Worm (Caenorhabditis elegans): ENCODE measurements around the gene F44A6.4.

Gene F44A6.4

ce11 chrX:10215429-10215828 lies at the start of gene F44A6.4:
F44A6.4 (minus strand) TSS chrX:10215495.
- TF ChIP-seq lin-13 (GFP tag; optimal IDR thresholded peaks at IDR 0.05) (no peak), blmp-1 (tag; optimal IDR thresholded peaks at IDR 0.05; ENCODE audit: insufficient read depth) (peak; percentile 44), ceh-16 (tag; optimal IDR thresholded peaks at IDR 0.05) (no peak), ztf-1 (GFP tag; conservative IDR thresholded peaks at IDR 0.05) (no peak), unc-39 (tag; optimal IDR thresholded peaks at IDR 0.05) (no peak), unc-55 (GFP tag; optimal IDR thresholded peaks at IDR 0.05) (peak; percentile 45), nhr-6 (tag; optimal IDR thresholded peaks at IDR 0.05) (no peak), fos-1 (tag; optimal IDR thresholded peaks at IDR 0.05) (no peak), gmeb-1 (tag; optimal IDR thresholded peaks at IDR 0.05) (no peak), crh-2 (tag; optimal IDR thresholded peaks at IDR 0.05) (no peak), zag-1 (tag; optimal IDR thresholded peaks at IDR 0.05) (no peak), F13H6.1 (tag; optimal IDR thresholded peaks at IDR 0.05) (no peak), nhr-25 (tag; optimal IDR thresholded peaks at IDR 0.05) (no peak)

ce11 chrX:10262299-10262698 lies 47.0 kb upstream of the F44A6.4 start:
- TF ChIP-seq mab-5 (tag; optimal IDR thresholded peaks at IDR 0.05) (no peak), nhr-129 (tag; optimal IDR thresholded peaks at IDR 0.05) (no peak), lin-11 (tag; optimal IDR thresholded peaks at IDR 0.05) (no peak), unc-62 (GFP tag; optimal IDR thresholded peaks at IDR 0.05) (no peak), nhr-21 (tag; optimal IDR thresholded peaks at IDR 0.05) (no peak), skn-1 (tag; optimal IDR thresholded peaks at IDR 0.05) (no peak), sma-3 (GFP tag; optimal IDR thresholded peaks at IDR 0.05) (no peak), nhr-12 (tag; optimal IDR thresholded peaks at IDR 0.05) (no peak), elt-1 (tag; optimal IDR thresholded peaks at IDR 0.05) (no peak), ZK546.5 (tag; optimal IDR thresholded peaks at IDR 0.05) (no peak), F13H6.1 (tag; optimal IDR thresholded peaks at IDR 0.05) (no peak), nhr-77 (tag; optimal IDR thresholded peaks at IDR 0.05) (no peak), unc-55 (GFP tag; optimal IDR thresholded peaks at IDR 0.05) (no peak), ztf-11 (tag; optimal IDR thresholded peaks at IDR 0.05) (no peak), C34F6.9 (tag; optimal IDR thresholded peaks at IDR 0.05) (no peak), ztf-1 (GFP tag; conservative IDR thresholded peaks at IDR 0.05) (no peak), peb-1 (tag; optimal IDR thresholded peaks at IDR 0.05) (no peak), R02D3.7 (tag; optimal IDR thresholded peaks at IDR 0.05) (no peak), nhr-237 (tag; optimal IDR thresholded peaks at IDR 0.05) (no peak)

ce11 chrX:10260035-10260434 lies 44.7 kb upstream of the F44A6.4 start, which contains the start of gene C32A9.1:
C32A9.1 (minus strand) TSS chrX:10260135.
- TF ChIP-seq nhr-129 (tag; optimal IDR thresholded peaks at IDR 0.05): no peak
- TF ChIP-seq lsy-2 (tag; optimal IDR thresholded peaks at IDR 0.05): no peak
- no peak for TF ChIP-seq nhr-23 (tag; optimal IDR thresholded peaks at IDR 0.05)
- TF ChIP-seq sma-3 (GFP tag; optimal IDR thresholded peaks at IDR 0.05): no peak
- no peak for TF ChIP-seq ZK546.5 (tag; optimal IDR thresholded peaks at IDR 0.05)
- TF ChIP-seq sma-9 (GFP tag; optimal IDR thresholded peaks at IDR 0.05): no peak
- TF ChIP-seq sma-9 (tag; optimal IDR thresholded peaks at IDR 0.05): no peak
- TF ChIP-seq elt-3 (tag; optimal IDR thresholded peaks at IDR 0.05): no peak
- no peak for TF ChIP-seq lin-39 (tag; optimal IDR thresholded peaks at IDR 0.05)
- TF ChIP-seq nhr-21 (tag; optimal IDR thresholded peaks at IDR 0.05): no peak
- no peak for TF ChIP-seq crh-2 (tag; optimal IDR thresholded peaks at IDR 0.05)
- TF ChIP-seq ceh-82 (tag; optimal IDR thresholded peaks at IDR 0.05): no peak
- no peak for TF ChIP-seq nhr-237 (tag; optimal IDR thresholded peaks at IDR 0.05)
- no peak for TF ChIP-seq elt-1 (tag; optimal IDR thresholded peaks at IDR 0.05)
- TF ChIP-seq unc-55 (GFP tag; optimal IDR thresholded peaks at IDR 0.05): no peak
- TF ChIP-seq ztf-1 (GFP tag; conservative IDR thresholded peaks at IDR 0.05): no peak
- no peak for TF ChIP-seq ama-1 (optimal IDR thresholded peaks at IDR 0.05)
- TF ChIP-seq nhr-12 (tag; optimal IDR thresholded peaks at IDR 0.05): no peak
- no peak for TF ChIP-seq nhr-25 (tag; optimal IDR thresholded peaks at IDR 0.05)
- TF ChIP-seq lin-13 (GFP tag; optimal IDR thresholded peaks at IDR 0.05): no peak

DNA sequence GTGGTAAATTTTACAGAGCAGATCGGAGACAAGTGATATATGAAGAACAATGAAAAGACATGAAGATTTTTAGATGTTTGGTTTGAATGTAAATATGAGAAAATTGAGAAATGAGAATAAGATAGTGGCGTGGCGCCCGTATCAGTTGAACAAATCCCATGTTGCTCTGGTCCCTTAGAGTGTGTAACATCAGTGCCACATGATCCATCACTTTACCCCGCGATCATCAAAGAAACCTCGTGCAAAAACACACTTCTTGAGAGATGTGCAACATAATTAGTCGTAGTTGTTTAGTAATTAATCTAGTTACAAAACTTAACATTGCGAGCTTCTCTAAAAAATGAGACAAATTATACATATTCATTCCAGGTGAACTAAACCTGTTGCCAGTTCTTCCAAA lies 38.8 kb upstream of the F44A6.4 start:
- TF ChIP-seq peb-1 (tag; optimal IDR thresholded peaks at IDR 0.05) (no peak), nhr-12 (tag; optimal IDR thresholded peaks at IDR 0.05) (no peak), sem-4 (tag; optimal IDR thresholded peaks at IDR 0.05) (no peak), nhr-129 (tag; optimal IDR thresholded peaks at IDR 0.05) (peak; percentile 40), C34F6.9 (tag; optimal IDR thresholded peaks at IDR 0.05) (no peak)
